Worm (Caenorhabditis elegans): ENCODE data around the gene col-3.

The col-3 gene

DNA sequence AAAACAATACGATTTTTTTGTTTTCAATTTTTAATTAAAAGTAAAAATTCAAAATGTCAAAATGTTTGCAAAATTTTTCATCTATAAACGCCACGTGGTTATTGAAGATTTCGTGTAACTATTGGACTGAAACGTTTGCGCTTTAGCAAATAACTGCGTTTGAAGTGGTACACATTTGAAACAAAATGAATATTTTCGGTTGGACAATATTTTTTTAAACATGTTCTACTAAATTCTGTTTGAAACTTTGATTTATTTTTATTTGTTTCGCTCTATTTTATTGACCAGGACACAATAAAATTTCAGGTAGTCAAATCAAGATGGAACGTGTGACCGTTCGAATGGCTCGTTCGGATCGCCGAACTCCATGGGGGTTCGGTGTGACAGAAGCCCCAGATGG lies 27.6 kb downstream of the col-3 start, which contains the start of gene alp-1:
Gene alp-1 (plus strand): TSS at position 301 of the 400 bp plus-strand sequence.
- TF ChIP-seq ceh-20 (GFP tag; IDR thresholded peaks at IDR 0.05) (no peak), F26F4.8 (GFP tag; conservative IDR thresholded peaks at IDR 0.05) (no peak), skn-1 (tag; optimal IDR thresholded peaks at IDR 0.05) (no peak), ztf-11 (tag; optimal IDR thresholded peaks at IDR 0.05) (no peak), lsy-2 (tag; optimal IDR thresholded peaks at IDR 0.05) (no peak), ces-1 (GFP tag; optimal IDR thresholded peaks at IDR 0.05) (no peak), hlh-30 (tag; optimal IDR thresholded peaks at IDR 0.05; ENCODE audit: insufficient read depth) (no peak), nhr-28 (tag; optimal IDR thresholded peaks at IDR 0.05) (no peak), mxl-2 (GFP tag; conservative IDR thresholded peaks at IDR 0.05) (no peak), hlh-11 (tag; optimal IDR thresholded peaks at IDR 0.05) (no peak), pqm-1 (tag; optimal IDR thresholded peaks at IDR 0.05) (no peak), F37D6.2 (tag; optimal IDR thresholded peaks at IDR 0.05) (no peak), nhr-11 (tag; optimal IDR thresholded peaks at IDR 0.05) (no peak), ceh-32 (tag; optimal IDR thresholded peaks at IDR 0.05; ENCODE audit: poor library complexity) (no peak), fos-1 (tag; optimal IDR thresholded peaks at IDR 0.05) (no peak)

DNA sequence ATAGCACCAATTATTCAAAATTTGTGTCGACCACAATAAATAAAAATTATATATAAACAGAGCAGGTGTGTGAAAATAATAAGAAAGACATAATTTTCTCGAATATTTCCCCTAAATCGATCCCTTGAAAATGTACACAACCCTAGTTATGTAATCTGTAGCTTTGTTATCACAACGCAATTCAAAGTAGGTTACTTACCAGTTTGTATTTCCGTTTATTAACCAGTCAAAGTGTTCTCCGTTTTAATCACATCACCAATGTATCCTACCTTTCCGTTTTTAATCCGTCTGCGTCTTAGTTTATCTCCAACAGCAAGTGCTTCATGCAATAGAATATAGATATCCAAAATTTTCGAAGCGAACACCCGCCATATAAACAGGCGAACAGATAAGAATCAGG lies 28.7 kb downstream of the col-3 start:
- TF ChIP-seq ztf-7 (tag; optimal IDR thresholded peaks at IDR 0.05) (no peak), aha-1 (tag) (peak; percentile 67)

DNA sequence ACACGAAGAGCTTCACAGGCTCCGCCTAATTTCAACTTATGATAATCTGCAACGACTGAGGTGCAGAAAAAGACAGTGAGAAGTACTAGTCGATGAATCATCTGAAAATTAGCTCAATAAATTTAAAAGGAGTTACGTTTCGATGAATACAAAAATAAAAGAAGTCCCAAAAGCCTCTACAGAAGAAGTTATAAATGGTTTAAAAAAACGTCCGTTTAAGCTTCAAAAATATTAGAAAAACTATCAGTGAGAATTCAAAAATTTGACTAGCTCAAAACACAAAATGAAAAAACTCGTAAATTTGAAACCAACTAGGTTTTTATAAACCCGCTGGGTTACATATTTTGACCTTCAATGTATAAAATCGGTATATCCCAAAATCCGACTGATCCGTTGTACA lies 31.4 kb downstream of the col-3 start, which contains the start of gene T11B7.5:
Gene T11B7.5 (minus strand): TSS at position 101 of the 400 bp plus-strand sequence.
- no peak for TF ChIP-seq gei-8 (GFP tag; optimal IDR thresholded peaks at IDR 0.05)
- TF ChIP-seq lin-29 (GFP tag; IDR thresholded peaks at IDR 0.05), result no peak
- peak; percentile 17 for TF ChIP-seq aha-1 (tag)

DNA sequence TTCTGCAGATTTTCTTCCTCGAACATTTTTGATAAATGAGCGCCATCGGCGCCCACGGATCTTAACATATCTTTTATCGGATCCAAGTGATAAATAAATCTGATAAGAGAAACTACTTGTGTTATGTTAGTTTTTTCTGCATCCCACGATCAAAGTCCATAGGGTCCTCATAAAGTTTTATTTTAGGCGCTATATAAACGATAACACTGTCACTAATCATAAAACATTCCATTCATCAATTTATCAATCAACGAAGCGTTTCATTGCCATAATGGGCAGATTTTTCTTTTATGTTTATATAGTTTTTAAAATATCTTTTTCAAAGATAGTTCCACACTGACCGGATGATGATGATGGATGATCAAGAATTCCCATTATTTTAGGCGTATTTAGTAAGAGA lies 40.1 kb downstream of the col-3 start:
- TF ChIP-seq madf-9 (GFP tag; conservative IDR thresholded peaks at IDR 0.05), result no peak
- TF ChIP-seq nhr-28 (tag; optimal IDR thresholded peaks at IDR 0.05), result peak; percentile 41
- peak in 1 of 2 experiments; percentile 98 for TF ChIP-seq unc-62 (GFP tag; optimal IDR thresholded peaks at IDR 0.05 in 1 of 2)
- no peak for TF ChIP-seq unc-62 (tag; optimal IDR thresholded peaks at IDR 0.05)
- no peak for TF ChIP-seq Y48G9A.11 (GFP tag; IDR thresholded peaks at IDR 0.05)
- TF ChIP-seq mes-2 (tag; optimal IDR thresholded peaks at IDR 0.05; ENCODE audit: poor library complexity, severe bottlenecking), result no peak
- TF ChIP-seq daf-16 (GFP tag; optimal IDR thresholded peaks at IDR 0.05), result peak in 1 of 2 experiments; percentile 13
- TF ChIP-seq daf-16 (tag; optimal IDR thresholded peaks at IDR 0.05), result no peak
- TF ChIP-seq cey-2 (tag; optimal IDR thresholded peaks at IDR 0.05; ENCODE audit: borderline replicate concordance, insufficient read depth), result peak; percentile 13
- no peak for TF ChIP-seq zip-11 (GFP tag; IDR thresholded peaks at IDR 0.05)

DNA sequence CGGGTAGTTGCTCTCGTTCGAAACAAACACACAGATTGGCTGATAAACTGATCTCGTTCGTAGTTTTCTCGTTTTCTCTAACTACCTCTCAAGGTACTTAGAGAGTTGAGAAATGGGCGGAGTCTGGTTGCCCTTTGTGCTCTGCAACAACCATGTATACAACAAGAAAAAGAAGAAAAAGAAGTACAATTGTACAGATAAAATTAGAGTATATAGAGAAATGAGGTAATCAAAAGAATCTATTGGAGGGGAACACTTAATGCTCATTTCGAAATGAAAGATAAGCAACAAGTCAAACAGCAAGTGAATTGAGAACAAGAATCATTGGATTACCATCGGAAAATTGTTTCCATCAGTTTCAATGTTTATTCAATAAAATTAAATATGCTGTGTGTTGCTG lies 40.8 kb downstream of the col-3 start, which contains the start of gene C09G9.1:
Gene C09G9.1 (minus strand): TSS at position 143 of the 400 bp plus-strand sequence.
- TF ChIP-seq ctbp-1 (GFP tag; IDR thresholded peaks at IDR 0.05) (no peak), mdt-29 (GFP tag; IDR thresholded peaks at IDR 0.05) (no peak), mes-2 (tag; optimal IDR thresholded peaks at IDR 0.05; ENCODE audit: poor library complexity, severe bottlenecking) (no peak), hlh-11 (tag; optimal IDR thresholded peaks at IDR 0.05) (no peak), zip-2 (tag; optimal IDR thresholded peaks at IDR 0.05) (no peak), lim-7 (GFP tag; IDR thresholded peaks at IDR 0.05) (no peak), Y48G9A.11 (GFP tag; IDR thresholded peaks at IDR 0.05) (no peak), daf-16 (GFP tag; optimal IDR thresholded peaks at IDR 0.05) (no peak), daf-16 (tag; optimal IDR thresholded peaks at IDR 0.05) (peak; percentile 23), lin-15B (tag; optimal IDR thresholded peaks at IDR 0.05) (no peak), dve-1 (tag; optimal IDR thresholded peaks at IDR 0.05; ENCODE audit: insufficient read depth) (peak; percentile 40), jun-1 (tag; optimal IDR thresholded peaks at IDR 0.05) (no peak), vab-7 (GFP tag; IDR thresholded peaks at IDR 0.05) (no peak), zag-1 (tag; optimal IDR thresholded peaks at IDR 0.05) (no peak), nhr-28 (tag; optimal IDR thresholded peaks at IDR 0.05) (peak; percentile 51), unc-62 (GFP tag; optimal IDR thresholded peaks at IDR 0.05 in 1 of 2) (peak in 1 of 2 experiments; percentile 51), unc-62 (tag; optimal IDR thresholded peaks at IDR 0.05) (no peak), F10B5.3 (tag; optimal IDR thresholded peaks at IDR 0.05) (no peak), pqm-1 (tag; optimal IDR thresholded peaks at IDR 0.05) (peak; percentile 67)
